Worm (Caenorhabditis elegans) whole organism, young adult: ENCODE data around the gene wdfy-2.

Experiments
- F10E7.11 ChIP-seq: sonication (generic microtip); optimal IDR thresholded peaks from 2 replicates; lab custom pipeline; 2017; ENCODE audit warnings: mild to moderate bottlenecking, missing genetic modification characterization, moderate library complexity, missing compliant biosample characterization
- ama-1 ChIP-seq, 3 experiments: fragments of 150-350 bp in 1 of 3; sonication (generic microtip) in 2 of 3; optimal IDR thresholded peaks; 2 replicates each; lab custom pipeline; 2014 to 2018; ENCODE audit warnings: missing biosample characterization in 2 of 3, missing genetic modification characterization in 2 of 3, missing genetic modification reagents in 2 of 3
- him-1 ChIP-seq: sonication (generic microtip); optimal IDR thresholded peaks from 2 replicates; lab custom pipeline; 2016; ENCODE audit warnings: missing genotype, missing genetic modification reagents, missing genetic modification characterization, missing compliant biosample characterization
- lsl-1 ChIP-seq: fragments of 200-800 bp; sonication (Bioruptor generic); optimal IDR thresholded peaks from 2 replicates; lab custom pipeline; 2018; ENCODE audit warnings: mild to moderate bottlenecking, missing genetic modification characterization, moderate library complexity, missing compliant biosample characterization
- nfya-1 ChIP-seq: sonication (generic microtip); optimal IDR thresholded peaks from 2 replicates; lab custom pipeline; 2017; ENCODE audit warnings: antibody characterized with exemption, missing compliant biosample characterization, missing genetic modification characterization, borderline replicate concordance; ENCODE audit not compliant: insufficient read depth
- nhr-90 ChIP-seq: sonication (generic microtip); optimal IDR thresholded peaks from 2 replicates; lab custom pipeline; 2016; ENCODE audit warnings: missing genotype, mild to moderate bottlenecking, missing genetic modification characterization, missing compliant biosample characterization
- pbrm-1 ChIP-seq: fragments of 200-800 bp; sonication (Bioruptor generic); IDR thresholded peaks from 2 replicates; pipeline ENCODE4 v1.3.6; 2022; ENCODE audit warnings: missing genetic modification reagents, missing genetic modification characterization, missing compliant biosample characterization
- snpc-4 ChIP-seq, 5 experiments: fragments of 150-350 bp in 1 of 5; sonication (generic microtip) in 4 of 5; optimal IDR thresholded peaks; 2 replicates each; lab custom pipeline; 2014 to 2018; ENCODE audit warnings: missing genetic modification characterization in 5 of 5, missing biosample characterization in 3 of 5, antibody characterized with exemption in 2 of 5, mild to moderate bottlenecking in 2 of 5, missing compliant biosample characterization in 2 of 5, missing genotype in 2 of 5, moderate library complexity in 2 of 5, missing genetic modification reagents in 1 of 5
- unc-130 ChIP-seq: sonication (generic microtip); optimal IDR thresholded peaks from 2 replicates; lab custom pipeline; 2016; ENCODE audit warnings: missing genetic modification reagents, missing genetic modification characterization, missing compliant biosample characterization

DNA sequence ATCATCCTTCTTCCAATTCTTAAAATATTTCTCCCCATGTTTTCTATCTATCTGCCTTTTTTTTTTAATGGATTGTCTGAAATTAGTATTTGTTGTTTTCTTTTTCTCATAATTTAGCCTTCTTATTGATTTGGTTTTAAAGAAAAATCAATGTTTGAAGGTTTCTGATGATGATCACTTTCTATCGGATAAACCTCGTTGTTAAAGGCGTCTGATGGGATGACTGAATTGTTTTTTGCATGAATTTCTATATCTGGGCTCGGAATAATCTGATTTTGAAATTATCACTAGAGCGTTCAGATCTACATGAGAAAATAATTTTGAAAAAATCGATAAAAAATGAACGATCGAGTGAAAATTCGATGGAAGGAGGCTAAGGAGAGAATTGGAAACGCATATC is 14.0 kb downstream of the wdfy-2 start, which contains the start of gene scp-1:
- no peak for TF ChIP-seq unc-130 (GFP tag; lab: Kevin White, UChicago)
- no peak for TF ChIP-seq F10E7.11 (tag; lab: Kevin White, UChicago)
- TF ChIP-seq nhr-90 (tag; lab: Kevin White, UChicago): no peak
- no peak for TF ChIP-seq snpc-4 (GFP tag; optimal IDR thresholded peaks at IDR 0.05; lab: Kevin White, UChicago)
- TF ChIP-seq snpc-4 (tag; optimal IDR thresholded peaks at IDR 0.05; lab: Kevin White, UChicago): no peak
- TF ChIP-seq nfya-1 (tag; lab: Kevin White, UChicago): no peak
- 0 out of 2 replicates have a peak, but pooled peaks have one; percentile 11 for TF ChIP-seq pbrm-1 (GFP tag; lab: Robert Waterston, UW)
- TF ChIP-seq lsl-1 (GFP tag; lab: Kevin White, UChicago): no peak
- no peak for TF ChIP-seq ama-1 (optimal IDR thresholded peaks at IDR 0.05; lab: Kevin White, UChicago)
- no peak for TF ChIP-seq ama-1 (GFP tag; optimal IDR thresholded peaks at IDR 0.05; lab: Kevin White, UChicago)
- TF ChIP-seq him-1 (tag; lab: Kevin White, UChicago): no peak
